Worm (Caenorhabditis elegans) whole organism, early embryonic: ENCODE measurements around the gene E02C12.8.

Experiments used
- B0310.2 ChIP-seq: sonication (generic microtip); optimal IDR thresholded peaks from 2 replicates; lab custom pipeline; 2016; ENCODE audit warnings: mild to moderate bottlenecking, missing genetic modification characterization, missing compliant biosample characterization
- F13C5.2 ChIP-seq: sonication (generic microtip); optimal IDR thresholded peaks from 2 replicates; lab custom pipeline; 2017; ENCODE audit warnings: mild to moderate bottlenecking, missing genetic modification characterization, inconsistent platforms, missing compliant biosample characterization
- aly-1 ChIP-seq: sonication (generic microtip); optimal IDR thresholded peaks from 2 replicates; lab custom pipeline; 2016; ENCODE audit warnings: missing genetic modification characterization, missing compliant biosample characterization
- ama-1 ChIP-seq: fragments of 150-350 bp; optimal IDR thresholded peaks from 2 replicates; lab custom pipeline; 2014
- ceh-13 ChIP-seq: fragments of 200-800 bp; sonication (Bioruptor generic); optimal IDR thresholded peaks from 2 replicates; lab custom pipeline; 2018; ENCODE audit warnings: mild to moderate bottlenecking, missing genetic modification characterization, missing compliant biosample characterization
- ceh-36 ChIP-seq: sonication (generic microtip); optimal IDR thresholded peaks from 2 replicates; lab custom pipeline; 2016; ENCODE audit warnings: missing genetic modification characterization, inconsistent platforms, missing compliant biosample characterization
- ets-7 ChIP-seq: sonication (generic microtip); optimal IDR thresholded peaks from 2 replicates; lab custom pipeline; 2016; ENCODE audit warnings: missing genotype, missing genetic modification characterization, missing compliant biosample characterization
- flt-1 ChIP-seq: fragments of 200-800 bp; sonication (Bioruptor generic); IDR thresholded peaks from 2 replicates; pipeline ENCODE4 v1.3.6; 2022; ENCODE audit warnings: missing genetic modification characterization, missing compliant biosample characterization
- hmbx-1 ChIP-seq: sonication (generic microtip); optimal IDR thresholded peaks from 2 replicates; lab custom pipeline; 2016; ENCODE audit warnings: mild to moderate bottlenecking, missing genetic modification characterization, missing compliant biosample characterization
- hmg-4 ChIP-seq: fragments of 200-800 bp; sonication (Bioruptor generic); optimal IDR thresholded peaks from 2 replicates; lab custom pipeline; 2018; ENCODE audit warnings: mild to moderate bottlenecking, missing genetic modification characterization, missing compliant biosample characterization
- hnd-1 ChIP-seq: sonication (generic microtip); optimal IDR thresholded peaks from 2 replicates; lab custom pipeline; 2016; ENCODE audit warnings: missing genetic modification characterization, missing compliant biosample characterization
- pes-1 ChIP-seq: fragments of 200-800 bp; sonication (Bioruptor generic); IDR thresholded peaks from 2 replicates; pipeline ENCODE4 v1.3.6; 2022; ENCODE audit warnings: missing genetic modification reagents, missing genetic modification characterization, missing compliant biosample characterization
- scrt-1 ChIP-seq: fragments of 200-800 bp; sonication (Bioruptor generic); IDR thresholded peaks from 2 replicates; pipeline ENCODE4 v1.3.6; 2022; ENCODE audit warnings: missing genetic modification characterization, missing compliant biosample characterization
- sea-1 ChIP-seq: fragments of 200-800 bp; sonication (Bioruptor generic); conservative IDR thresholded peaks from 2 replicates; pipeline ENCODE4 v1.3.6; 2022; ENCODE audit warnings: missing genetic modification characterization, missing compliant biosample characterization
- tbx-11 ChIP-seq: fragments of 200-800 bp; sonication (Bioruptor generic); IDR thresholded peaks from 2 replicates; pipeline ENCODE4 v1.3.6; 2022; ENCODE audit warnings: missing genetic modification characterization, missing compliant biosample characterization
- tbx-37 ChIP-seq: fragments of 200-800 bp; sonication (Bioruptor generic); conservative IDR thresholded peaks from 2 replicates; pipeline ENCODE4 v1.3.6; 2022; ENCODE audit warnings: missing genetic modification reagents, missing genetic modification characterization, missing compliant biosample characterization
- tra-4 ChIP-seq: sonication (generic microtip); optimal IDR thresholded peaks from 2 replicates; lab custom pipeline; 2017; ENCODE audit warnings: missing genetic modification characterization, missing compliant biosample characterization

Gene E02C12.8

DNA sequence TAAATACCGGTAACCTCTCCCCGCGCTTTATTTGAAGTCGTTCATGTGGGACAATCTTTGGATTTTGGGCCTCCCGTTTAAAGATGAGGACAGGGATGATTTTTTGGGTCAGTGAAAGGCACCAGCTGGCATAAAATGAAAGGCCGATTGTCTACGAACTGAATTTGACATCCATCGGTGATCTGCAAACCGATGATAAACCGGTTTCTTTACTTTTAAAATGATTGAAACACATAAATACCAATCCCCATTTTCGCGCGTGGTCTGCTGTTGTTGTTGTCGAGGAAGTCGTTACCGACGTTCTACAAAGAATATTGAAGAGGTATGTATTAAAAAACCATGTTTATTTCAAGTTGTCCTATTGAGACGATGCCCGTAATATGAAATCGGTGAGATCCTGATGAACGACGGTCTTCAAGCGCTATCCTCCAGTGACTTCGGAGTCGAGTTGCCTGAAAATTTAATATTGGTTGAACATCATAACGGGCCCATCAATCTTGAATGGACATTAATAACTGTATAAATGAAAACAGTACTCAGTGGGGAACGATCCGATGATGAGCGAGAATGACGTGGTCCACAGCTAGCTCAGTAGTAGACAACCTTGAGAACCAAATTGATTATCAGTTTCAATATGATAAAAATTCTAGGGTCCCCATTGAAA is 30.3 kb downstream of the E02C12.8 start:
- peak; percentile 56; the same call in 1 of the 2 replicates for TF ChIP-seq pes-1 (GFP tag; lab: Robert Waterston, UW)
- TF ChIP-seq tbx-11, result 0 out of 2 replicates have a peak, but pooled peaks have one; percentile 46
- no peak for TF ChIP-seq flt-1 (GFP tag; lab: Robert Waterston, UW)
- peak; percentile 6 for TF ChIP-seq ama-1

- TF ChIP-seq flt-1 (GFP tag; lab: Robert Waterston, UW) (peak; percentile 60; the same call in 1 of the 2 replicates), tbx-11 (peak; percentile 38; the same call in 1 of the 2 replicates), pes-1 (GFP tag; lab: Robert Waterston, UW) (peak; percentile 69), sea-1 (GFP tag; lab: Robert Waterston, UW) (peak; percentile 62; the same call in 1 of the 2 replicates)
Observed at ce11 chrV:9342282-9342681, 31.1 kb downstream of the E02C12.8 start.

DNA sequence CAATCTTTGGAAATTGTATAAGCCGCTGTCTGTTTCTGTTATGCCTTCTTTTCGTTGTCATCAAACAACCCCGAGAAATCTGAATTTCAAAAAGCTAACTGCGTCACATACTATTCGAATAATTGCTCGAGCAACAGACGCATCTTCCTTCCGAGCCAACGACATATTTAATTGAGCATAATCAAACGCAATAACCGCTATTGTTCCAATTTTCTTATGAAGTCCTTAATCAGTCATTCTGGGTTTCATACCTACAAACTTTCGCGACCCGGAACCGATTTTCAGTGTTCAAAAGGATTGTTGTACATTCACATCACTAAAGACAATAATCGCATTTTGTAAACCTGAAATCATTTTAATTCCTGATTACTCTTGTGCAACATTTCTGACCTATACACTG is 31.6 kb downstream of the E02C12.8 start:
- TF ChIP-seq scrt-1, result peak; percentile 40; the same call in 1 of the 2 replicates

DNA sequence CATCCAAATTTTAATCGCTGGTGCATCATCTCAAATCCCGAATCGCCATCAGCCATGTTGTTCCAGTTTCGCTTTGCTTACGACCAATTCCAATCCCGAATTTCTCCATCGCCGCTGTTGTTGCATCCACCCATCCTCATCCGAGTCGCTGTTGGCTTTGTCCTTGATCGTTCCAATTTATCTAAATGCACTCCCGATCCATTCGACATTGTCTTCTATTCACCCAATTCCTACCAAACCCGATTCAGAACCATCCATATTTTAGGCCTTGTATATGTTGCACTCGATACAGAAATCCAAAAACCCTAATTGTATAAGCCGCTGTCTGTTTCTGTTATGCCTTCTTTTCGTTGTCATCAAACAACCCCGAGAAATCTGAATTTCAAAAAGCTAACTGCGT is 33.1 kb downstream of the E02C12.8 start:
- TF ChIP-seq ceh-13 (GFP tag; lab: Kevin White, UChicago), result no peak
- no peak for TF ChIP-seq hmg-4 (GFP tag; lab: Kevin White, UChicago)
- no peak for TF ChIP-seq tbx-37 (GFP tag; lab: Robert Waterston, UW)
- TF ChIP-seq F13C5.2 (tag; lab: Kevin White, UChicago), result no peak
- no peak for TF ChIP-seq hnd-1 (tag; lab: Kevin White, UChicago)
- TF ChIP-seq tbx-11, result no peak
- no peak for TF ChIP-seq sea-1 (GFP tag; lab: Robert Waterston, UW)
- no peak for TF ChIP-seq scrt-1
- TF ChIP-seq aly-1 (tag; lab: Kevin White, UChicago), result no peak
- no peak for TF ChIP-seq ama-1

DNA sequence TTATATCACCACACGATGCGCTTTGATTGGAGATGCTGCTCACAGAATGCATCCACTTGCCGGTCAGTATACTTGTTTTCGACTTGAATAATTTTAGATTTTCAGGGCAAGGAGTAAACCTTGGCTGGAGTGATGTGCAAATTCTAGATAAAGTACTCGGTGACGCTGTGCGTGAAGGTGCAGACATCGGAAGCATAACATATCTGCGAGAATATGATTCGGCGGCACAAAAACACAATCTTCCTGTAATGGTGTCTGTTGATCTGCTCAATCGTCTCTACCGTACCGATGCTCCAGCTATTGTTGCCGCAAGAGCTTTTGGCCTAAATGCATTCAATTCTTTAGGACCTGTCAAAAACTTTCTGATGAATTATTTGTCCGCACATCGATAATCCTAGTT is 35.0 kb downstream of the E02C12.8 start:
- TF ChIP-seq B0310.2, result no peak
- TF ChIP-seq hmbx-1 (tag; lab: Kevin White, UChicago), result no peak
- TF ChIP-seq ceh-13 (GFP tag; lab: Kevin White, UChicago), result no peak
- TF ChIP-seq flt-1 (GFP tag; lab: Robert Waterston, UW), result no peak
- TF ChIP-seq sea-1 (GFP tag; lab: Robert Waterston, UW), result 0 out of 2 replicates have a peak, but pooled peaks have one; percentile 12

- TF ChIP-seq B0310.2, result no peak
- no peak for TF ChIP-seq ceh-36 (tag; lab: Kevin White, UChicago)
- TF ChIP-seq hmg-4 (GFP tag; lab: Kevin White, UChicago), result no peak
- TF ChIP-seq hmbx-1 (tag; lab: Kevin White, UChicago), result no peak
- TF ChIP-seq F13C5.2 (tag; lab: Kevin White, UChicago), result no peak
- no peak for TF ChIP-seq tbx-11
- no peak for TF ChIP-seq tra-4 (tag; lab: Kevin White, UChicago)
- no peak for TF ChIP-seq scrt-1
- TF ChIP-seq tbx-37 (GFP tag; lab: Robert Waterston, UW), result no peak
- no peak for TF ChIP-seq sea-1 (GFP tag; lab: Robert Waterston, UW)
- TF ChIP-seq hnd-1 (tag; lab: Kevin White, UChicago), result no peak
- TF ChIP-seq flt-1 (GFP tag; lab: Robert Waterston, UW), result no peak
- TF ChIP-seq ets-7, result no peak
- TF ChIP-seq ceh-13 (GFP tag; lab: Kevin White, UChicago), result no peak
- TF ChIP-seq ama-1, result no peak
- no peak for TF ChIP-seq aly-1 (tag; lab: Kevin White, UChicago)
- TF ChIP-seq pes-1 (GFP tag; lab: Robert Waterston, UW), result no peak
Observed at ce11 chrV:9336462-9336861, 37.0 kb downstream of the E02C12.8 start, which contains the start of gene coq-6. Gene coq-6 (plus strand): TSS chrV:9336762.

ce11 chrV:9334216-9334615 is 39.2 kb downstream of the E02C12.8 start, which contains the start of gene ucp-4:
Gene ucp-4 (plus strand): TSS chrV:9334298.
- TF ChIP-seq flt-1 (GFP tag; lab: Robert Waterston, UW) (no peak), pes-1 (GFP tag; lab: Robert Waterston, UW) (no peak), ama-1 (no peak), F13C5.2 (tag; lab: Kevin White, UChicago) (no peak), hmbx-1 (tag; lab: Kevin White, UChicago) (no peak), ceh-36 (tag; lab: Kevin White, UChicago) (no peak), hnd-1 (tag; lab: Kevin White, UChicago) (no peak), scrt-1 (no peak), ets-7 (no peak), ceh-13 (GFP tag; lab: Kevin White, UChicago) (no peak), B0310.2 (no peak), hmg-4 (GFP tag; lab: Kevin White, UChicago) (no peak), tbx-11 (no peak)

ce11 chrV:9333316-9334048 is 39.9 kb downstream of the E02C12.8 start, which contains the start of gene acl-14:
Gene acl-14 (minus strand): TSS chrV:9333631.
- TF ChIP-seq B0310.2 (no peak), tbx-37 (GFP tag; lab: Robert Waterston, UW) (no peak), hmg-4 (GFP tag; lab: Kevin White, UChicago) (no peak), hmbx-1 (tag; lab: Kevin White, UChicago) (no peak), F13C5.2 (tag; lab: Kevin White, UChicago) (no peak), tra-4 (tag; lab: Kevin White, UChicago) (no peak), ceh-13 (GFP tag; lab: Kevin White, UChicago) (no peak), sea-1 (GFP tag; lab: Robert Waterston, UW) (no peak), ama-1 (no peak)
